Worm (Caenorhabditis elegans) whole organism, late embryonic: ENCODE data around the gene T25E4.1.
"Not testable (repeated sequence)": the region's sequence is repeated elsewhere in the genome, so short reads cannot be mapped to it uniquely, and the experiment has no call there.

ENCODE experiments used
- F13H6.1 ChIP-seq: sonication (generic microtip); optimal IDR thresholded peaks from 2 replicates; lab custom pipeline; 2016; ENCODE audit warnings: missing genetic modification characterization, missing compliant biosample characterization
- K02D7.2 ChIP-seq: sonication (generic microtip); optimal IDR thresholded peaks from 2 replicates; lab custom pipeline; 2017; ENCODE audit warnings: mild to moderate bottlenecking, missing genetic modification characterization, missing compliant biosample characterization
- ama-1 ChIP-seq: fragments of 150-350 bp; optimal IDR thresholded peaks from 2 replicates; lab custom pipeline; 2014
- ceh-14 ChIP-seq: sonication (generic microtip); optimal IDR thresholded peaks from 2 replicates; lab custom pipeline; 2016; ENCODE audit warnings: missing genotype, missing genetic modification characterization, missing compliant biosample characterization
- ceh-18 ChIP-seq: sonication (generic microtip); optimal IDR thresholded peaks from 2 replicates; lab custom pipeline; 2016; ENCODE audit warnings: missing genetic modification characterization, missing compliant biosample characterization
- ceh-2 ChIP-seq: sonication (generic microtip); optimal IDR thresholded peaks from 2 replicates; lab custom pipeline; 2016; ENCODE audit warnings: missing genotype, missing genetic modification characterization, missing compliant biosample characterization
- ceh-24 ChIP-seq: sonication (generic microtip); optimal IDR thresholded peaks from 2 replicates; lab custom pipeline; 2016; ENCODE audit warnings: mild to moderate bottlenecking, missing genetic modification characterization, missing compliant biosample characterization
- ceh-30 ChIP-seq: fragments of 150-350 bp; optimal IDR thresholded peaks from 2 replicates; lab custom pipeline; 2014; ENCODE audit warnings: missing biosample characterization, missing genetic modification characterization
- ceh-45 ChIP-seq: fragments of 200-800 bp; sonication (Bioruptor generic); IDR thresholded peaks from 2 replicates; pipeline ENCODE4 v1.3.6; 2022; ENCODE audit warnings: missing genetic modification reagents, missing genetic modification characterization, missing compliant biosample characterization
- ceh-48 ChIP-seq: sonication (generic microtip); optimal IDR thresholded peaks from 2 replicates; lab custom pipeline; 2016; ENCODE audit warnings: missing genetic modification characterization, inconsistent platforms, missing compliant biosample characterization
- ceh-9 ChIP-seq: sonication (generic microtip); optimal IDR thresholded peaks from 2 replicates; lab custom pipeline; 2016; ENCODE audit warnings: mild to moderate bottlenecking, missing genetic modification characterization, inconsistent platforms, missing compliant biosample characterization
- dmd-4 ChIP-seq: sonication (generic microtip); optimal IDR thresholded peaks from 2 replicates; lab custom pipeline; 2016; ENCODE audit warnings: borderline replicate concordance, missing genetic modification characterization, missing compliant biosample characterization
- eyg-1 ChIP-seq: sonication (generic microtip); optimal IDR thresholded peaks from 2 replicates; lab custom pipeline; 2016; ENCODE audit warnings: missing genotype, missing genetic modification characterization, missing compliant biosample characterization
- gmeb-2 ChIP-seq: sonication (generic microtip); optimal IDR thresholded peaks from 2 replicates; lab custom pipeline; 2016; ENCODE audit warnings: missing genetic modification characterization, inconsistent platforms, missing compliant biosample characterization
- hlh-13 ChIP-seq: fragments of 200-800 bp; sonication (Bioruptor generic); optimal IDR thresholded peaks from 2 replicates; lab custom pipeline; 2018; ENCODE audit warnings: mild to moderate bottlenecking, missing genetic modification characterization, missing compliant biosample characterization
- hlh-15 ChIP-seq: sonication (generic microtip); optimal IDR thresholded peaks from 2 replicates; lab custom pipeline; 2016; ENCODE audit warnings: missing genetic modification characterization, missing compliant biosample characterization
- hlh-30 ChIP-seq: sonication (generic microtip); optimal IDR thresholded peaks from 2 replicates; lab custom pipeline; 2017; ENCODE audit warnings: antibody characterized with exemption, missing genetic modification characterization, missing compliant biosample characterization; ENCODE audit not compliant: insufficient read depth
- hlh-8 ChIP-seq: sonication (generic microtip); optimal IDR thresholded peaks from 2 replicates; lab custom pipeline; 2016; ENCODE audit warnings: missing genotype, missing genetic modification characterization, missing compliant biosample characterization
- lim-6 ChIP-seq: sonication (generic microtip); optimal IDR thresholded peaks from 2 replicates; lab custom pipeline; 2016; ENCODE audit warnings: missing genetic modification characterization, missing compliant biosample characterization
- pha-2 ChIP-seq: sonication (generic microtip); optimal IDR thresholded peaks from 2 replicates; lab custom pipeline; 2017; ENCODE audit warnings: mild to moderate bottlenecking, missing genetic modification characterization, missing compliant biosample characterization
- pha-4 ChIP-seq: fragments of 150-350 bp; optimal IDR thresholded peaks from 2 replicates; lab custom pipeline; 2018; ENCODE audit warnings: missing biosample characterization, missing genetic modification reagents, missing genetic modification characterization
- pqm-1 ChIP-seq: sonication (generic microtip); optimal IDR thresholded peaks from 2 replicates; lab custom pipeline; 2016; ENCODE audit warnings: missing genetic modification characterization, missing compliant biosample characterization
- pros-1 ChIP-seq: fragments of 150-350 bp; optimal IDR thresholded peaks from 2 replicates; lab custom pipeline; 2014; ENCODE audit warnings: missing biosample characterization, missing genetic modification reagents, missing genetic modification characterization
- ref-2 ChIP-seq: sonication (generic microtip); optimal IDR thresholded peaks from 2 replicates; lab custom pipeline; 2016; ENCODE audit warnings: missing genetic modification characterization, missing compliant biosample characterization
- sox-2 ChIP-seq: fragments of 200-800 bp; sonication (Bioruptor generic); IDR thresholded peaks from 2 replicates; pipeline ENCODE4 v1.3.6; 2022; ENCODE audit warnings: missing genetic modification reagents, missing genetic modification characterization, missing compliant biosample characterization
- sox-4 ChIP-seq: sonication (generic microtip); optimal IDR thresholded peaks from 2 replicates; lab custom pipeline; 2017; ENCODE audit warnings: mild to moderate bottlenecking, missing genetic modification characterization, inconsistent platforms, missing compliant biosample characterization
- syd-9 ChIP-seq: sonication (generic microtip); optimal IDR thresholded peaks from 2 replicates; lab custom pipeline; 2016; ENCODE audit warnings: mild to moderate bottlenecking, missing genetic modification characterization, moderate library complexity, missing compliant biosample characterization
- tbx-2 ChIP-seq: sonication (generic microtip); optimal IDR thresholded peaks from 2 replicates; lab custom pipeline; 2016; ENCODE audit warnings: missing genetic modification characterization, missing compliant biosample characterization
- ttx-3 ChIP-seq: sonication (generic microtip); optimal IDR thresholded peaks from 2 replicates; lab custom pipeline; 2016; ENCODE audit warnings: missing genetic modification reagents, missing genetic modification characterization, missing compliant biosample characterization
- unc-3 ChIP-seq, 2 experiments: fragments of 200-800 bp in 1 of 2; sonication (Bioruptor generic) in 1 of 2; sonication (generic microtip) in 1 of 2; conservative IDR thresholded peaks in 1 of 2; optimal IDR thresholded peaks in 1 of 2; 2 replicates each; pipeline versions ENCODE4 v1.3.6 to Lab custom; 2016 to 2022; ENCODE audit warnings: missing compliant biosample characterization in 2 of 2, missing genetic modification characterization in 2 of 2, missing genetic modification reagents in 1 of 2
- unc-42 ChIP-seq: sonication (generic microtip); optimal IDR thresholded peaks from 2 replicates; lab custom pipeline; 2016; ENCODE audit warnings: missing genotype, missing genetic modification characterization, missing compliant biosample characterization
- unc-86 ChIP-seq: sonication (generic microtip); optimal IDR thresholded peaks from 2 replicates; lab custom pipeline; 2016; ENCODE audit warnings: missing genetic modification characterization, missing compliant biosample characterization
- zip-5 ChIP-seq: sonication (generic microtip); optimal IDR thresholded peaks from 2 replicates; lab custom pipeline; 2016; ENCODE audit warnings: missing genetic modification characterization, missing compliant biosample characterization
- ztf-16 ChIP-seq: sonication (generic microtip); optimal IDR thresholded peaks from 2 replicates; lab custom pipeline; 2017; ENCODE audit warnings: missing genetic modification characterization, missing compliant biosample characterization

Gene T25E4.1

DNA sequence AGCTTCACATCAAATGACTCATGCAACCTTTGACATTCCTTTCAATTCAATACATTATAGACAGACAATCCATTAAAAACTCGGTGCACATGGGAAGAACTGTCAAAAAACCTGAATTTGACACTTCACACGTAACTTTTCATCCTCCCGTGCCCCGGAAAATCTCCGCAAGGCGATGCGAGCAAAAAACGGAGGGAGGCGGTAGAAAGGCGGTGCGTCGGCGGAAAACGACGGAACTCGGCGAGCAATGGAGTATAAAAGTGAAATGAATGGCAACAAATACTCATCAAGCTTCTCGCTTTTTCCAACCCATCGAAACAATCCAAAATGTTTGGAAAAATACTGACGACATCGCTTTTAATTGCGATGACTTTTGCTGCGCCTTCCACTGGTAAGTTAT, at the start of gene T25E4.1:
Gene T25E4.1, plus strand, starts transcription at position 301 of the 400 bp plus-strand sequence.
- no peak for TF ChIP-seq pha-4
- no peak for TF ChIP-seq F13H6.1
- no peak for TF ChIP-seq ceh-48 (tag; lab: Kevin White, UChicago)
- TF ChIP-seq ttx-3 (tag; lab: Kevin White, UChicago) = no peak
- no peak for TF ChIP-seq hlh-30
- no peak for TF ChIP-seq ceh-45 (GFP tag; lab: Robert Waterston, UW)
- no peak for TF ChIP-seq unc-42 (tag; lab: Kevin White, UChicago)
- TF ChIP-seq ref-2 (tag; lab: Kevin White, UChicago) = no peak
- TF ChIP-seq syd-9 = no peak
- no peak for TF ChIP-seq pqm-1 (tag; lab: Kevin White, UChicago)
- no peak for TF ChIP-seq ama-1 (lab: Kevin White, UChicago)
- no peak for TF ChIP-seq ceh-14 (tag; lab: Kevin White, UChicago)
- no peak for TF ChIP-seq ztf-16 (tag; lab: Kevin White, UChicago)
- no peak for TF ChIP-seq ceh-18 (tag; lab: Kevin White, UChicago)
- TF ChIP-seq sox-4 (tag; lab: Kevin White, UChicago) = no peak
- no peak for TF ChIP-seq unc-3 (GFP tag; conservative IDR thresholded peaks at IDR 0.05; lab: Robert Waterston, UW)
- no peak for TF ChIP-seq unc-3 (tag; optimal IDR thresholded peaks at IDR 0.05; lab: Kevin White, UChicago)
- TF ChIP-seq eyg-1 (tag; lab: Kevin White, UChicago) = no peak
- TF ChIP-seq, all 69 proteins: peak for 0

DNA sequence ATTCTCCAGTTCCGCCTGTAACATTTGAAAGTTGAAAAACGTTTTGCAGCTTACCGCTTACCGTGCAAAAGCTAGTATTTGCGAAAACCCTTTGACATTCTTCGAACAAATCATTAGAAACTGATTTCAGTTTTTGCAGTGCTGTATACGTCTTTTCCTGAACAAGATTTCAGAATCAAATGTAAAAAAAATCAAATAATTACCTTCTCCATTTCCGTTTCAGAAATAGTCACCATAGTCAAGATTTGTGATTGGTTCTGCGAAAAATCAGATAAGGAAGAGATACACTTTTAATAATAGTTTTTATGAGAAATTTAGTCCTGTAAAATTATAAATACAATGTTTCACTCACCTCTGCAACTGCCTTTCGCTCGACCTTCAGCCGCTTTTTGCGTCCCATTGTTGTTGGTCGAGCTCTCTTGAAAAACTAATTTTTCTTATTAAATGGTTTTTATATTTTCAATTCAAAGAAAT, 46.2 kb upstream of the T25E4.1 start, which contains the start of gene C17C3.9:
Gene C17C3.9, minus strand, starts transcription at position 424 of the 474 bp plus-strand sequence.
- TF ChIP-seq ceh-48 (tag; lab: Kevin White, UChicago) (no peak), ref-2 (tag; lab: Kevin White, UChicago) (no peak), unc-42 (tag; lab: Kevin White, UChicago) (no peak), unc-86 (no peak), pros-1 (tag; lab: Kevin White, UChicago) (no peak), unc-3 (GFP tag; conservative IDR thresholded peaks at IDR 0.05; lab: Robert Waterston, UW) (no peak), unc-3 (tag; optimal IDR thresholded peaks at IDR 0.05; lab: Kevin White, UChicago) (no peak), hlh-13 (GFP tag; lab: Kevin White, UChicago) (no peak)

DNA sequence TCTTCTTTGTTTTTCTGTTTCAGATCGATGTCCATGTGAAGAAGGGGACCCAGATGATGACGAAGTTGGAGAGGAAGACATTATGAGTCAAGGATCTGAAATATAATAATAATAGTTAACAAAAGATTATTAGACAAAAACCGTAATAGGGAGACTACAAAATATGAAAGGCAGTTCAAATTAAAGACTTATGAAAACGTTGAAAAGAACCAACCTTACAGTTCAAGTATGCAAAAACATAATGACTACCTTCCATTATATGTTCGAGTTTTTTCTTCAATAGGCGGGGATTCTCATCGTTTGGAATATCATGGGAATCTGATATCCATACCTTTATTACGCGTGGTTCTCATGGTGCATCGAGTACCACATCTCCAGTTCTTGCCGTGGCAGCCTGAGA, 44.5 kb upstream of the T25E4.1 start, which contains the start of gene hlh-26:
Gene hlh-26, minus strand, starts transcription at position 101 of the 400 bp plus-strand sequence.
- TF ChIP-seq ceh-24 (no peak), K02D7.2 (tag; lab: Kevin White, UChicago) (no peak)

DNA sequence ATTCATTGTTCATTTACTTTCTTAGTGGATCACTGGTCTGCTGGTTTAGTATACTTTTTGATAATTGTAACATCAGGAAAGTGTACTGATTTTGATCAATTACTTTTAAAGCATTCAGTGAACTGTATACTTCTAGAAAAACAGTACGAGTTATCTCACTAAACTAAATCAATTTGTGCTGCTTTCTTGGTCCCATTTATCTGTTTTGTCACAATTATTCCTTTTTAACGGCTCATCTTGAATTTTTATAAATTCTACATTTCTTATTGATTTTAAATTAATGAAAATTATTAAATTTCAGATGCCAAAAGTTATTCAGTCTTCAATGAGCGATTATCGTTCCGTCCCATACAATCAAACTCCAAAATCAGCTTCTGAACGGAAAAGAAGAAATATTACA, 43.2 kb upstream of the T25E4.1 start, which contains the start of gene hlh-25:
Gene hlh-25, plus strand, starts transcription at position 301 of the 400 bp plus-strand sequence.
- not testable (repeated sequence) for TF ChIP-seq tbx-2, ceh-18, hlh-8 (tag; lab: Kevin White, UChicago)

DNA sequence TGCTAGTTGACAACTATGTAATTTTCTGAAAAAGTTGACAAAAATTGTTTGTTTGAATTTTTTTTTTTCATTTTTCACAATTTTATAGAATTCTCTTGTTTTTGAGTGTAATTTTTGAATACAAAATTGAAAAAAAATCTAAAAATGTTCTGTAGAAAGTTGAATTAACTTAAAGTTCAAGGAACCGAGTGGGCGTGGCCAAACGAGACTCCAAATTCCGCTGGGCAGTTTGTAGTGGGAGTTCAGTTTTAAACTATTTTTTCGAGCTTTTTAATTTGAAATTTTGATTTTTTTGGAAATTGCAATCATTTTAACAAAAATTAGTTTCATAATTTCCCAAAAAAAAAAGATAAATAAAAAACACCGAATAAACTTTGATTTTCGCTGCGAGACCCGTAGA, 41.1 kb upstream of the T25E4.1 start:
- TF ChIP-seq ama-1 (lab: Kevin White, UChicago) (no peak), ceh-9 (tag; lab: Kevin White, UChicago) (no peak), pha-2 (tag; lab: Kevin White, UChicago) (no peak), tbx-2 (tag; lab: Kevin White, UChicago) (no peak), ceh-2 (no peak), hlh-15 (tag; lab: Kevin White, UChicago) (no peak), sox-2 (GFP tag; lab: Robert Waterston, UW) (no peak), lim-6 (tag; lab: Kevin White, UChicago) (no peak), unc-42 (tag; lab: Kevin White, UChicago) (no peak), zip-5 (no peak), gmeb-2 (tag; lab: Kevin White, UChicago) (no peak), ceh-30 (tag; lab: Kevin White, UChicago) (no peak), dmd-4 (no peak)
